Fruit fly (Drosophila melanogaster) whole organism, embryonic: Measurements from ENCODE around the gene CG9992.

ENCODE experiments used
- Ada2b ChIP-seq: fragments of 200-800 bp; sonication (Bioruptor generic); IDR thresholded peaks from 2 replicates; pipeline ENCODE4 v1.3.6; 2022; ENCODE audit warnings: missing biosample characterization, missing genetic modification characterization
- Atf-2 ChIP-seq: fragments of 200-800 bp; sonication (Bioruptor generic); optimal IDR thresholded peaks from 2 replicates; lab custom pipeline; 2016; ENCODE audit warnings: missing biosample characterization, missing genetic modification characterization
- Atf6 ChIP-seq: fragments of 200-800 bp; sonication (Bioruptor generic); IDR thresholded peaks from 2 replicates; pipeline ENCODE4 v1.3.6; 2022; ENCODE audit warnings: missing biosample characterization, missing genetic modification characterization
- B-H2 ChIP-seq: fragments of 200-800 bp; sonication (Bioruptor generic); optimal IDR thresholded peaks from 2 replicates; lab custom pipeline; 2018; ENCODE audit warnings: missing biosample characterization, mild to moderate bottlenecking, missing genetic modification characterization
- BtbVII ChIP-seq: fragments of 200-800 bp; sonication (Bioruptor generic); optimal IDR thresholded peaks from 3 replicates; lab custom pipeline; 2017; ENCODE audit warnings: missing biosample characterization, mild to moderate bottlenecking, missing genetic modification characterization
- CG10147 ChIP-seq: fragments of 200-800 bp; sonication (Bioruptor generic); optimal IDR thresholded peaks from 2 replicates; lab custom pipeline; 2019; ENCODE audit warnings: missing biosample characterization, mild to moderate bottlenecking, missing genetic modification characterization, moderate library complexity
- CG11695 ChIP-seq: fragments of 200-800 bp; sonication (Bioruptor generic); IDR thresholded peaks from 3 replicates; pipeline ENCODE4 v1.3.6; 2022; ENCODE audit warnings: missing biosample characterization, missing genetic modification characterization
- CG12219 ChIP-seq: fragments of 200-800 bp; sonication (Bioruptor generic); optimal IDR thresholded peaks from 3 replicates; lab custom pipeline; 2018; ENCODE audit warnings: missing biosample characterization, mild to moderate bottlenecking, missing genetic modification characterization
- CG12299 ChIP-seq: fragments of 200-800 bp; sonication (Bioruptor generic); optimal IDR thresholded peaks from 2 replicates; lab custom pipeline; 2018; ENCODE audit warnings: missing biosample characterization, mild to moderate bottlenecking, missing genetic modification characterization
- CG13424 ChIP-seq: fragments of 200-800 bp; sonication (Bioruptor generic); optimal IDR thresholded peaks from 2 replicates; lab custom pipeline; 2019; ENCODE audit warnings: missing biosample characterization, mild to moderate bottlenecking, missing genetic modification characterization, moderate library complexity
- CG15514 ChIP-seq: fragments of 200-800 bp; sonication (Bioruptor generic); optimal IDR thresholded peaks from 3 replicates; lab custom pipeline; 2017; ENCODE audit warnings: missing biosample characterization, missing genetic modification characterization, mild to moderate bottlenecking, moderate library complexity, missing genetic modification reagents
- CG17328 ChIP-seq: fragments of 200-800 bp; sonication (Bioruptor generic); IDR thresholded peaks from 2 replicates; pipeline ENCODE4 v1.3.6; 2022; ENCODE audit warnings: missing biosample characterization, missing genetic modification characterization
- CG31388 ChIP-seq: fragments of 200-800 bp; sonication (Bioruptor generic); optimal IDR thresholded peaks from 2 replicates; lab custom pipeline; 2016; ENCODE audit warnings: missing biosample characterization, missing genetic modification characterization
- CG3847 ChIP-seq: fragments of 200-800 bp; sonication (Bioruptor generic); IDR thresholded peaks from 2 replicates; pipeline ENCODE4 v1.3.6; 2022; ENCODE audit warnings: missing biosample characterization, missing genetic modification characterization
- CG4328 ChIP-seq: fragments of 200-800 bp; sonication (Bioruptor generic); optimal IDR thresholded peaks from 3 replicates; lab custom pipeline; 2017; ENCODE audit warnings: missing biosample characterization, missing genetic modification reagents, missing genetic modification characterization
- CG4730 ChIP-seq: fragments of 200-800 bp; sonication (Bioruptor generic); IDR thresholded peaks from 2 replicates; pipeline ENCODE4 v1.3.6; 2022; ENCODE audit warnings: missing biosample characterization, missing genetic modification characterization
- CG5180 ChIP-seq: fragments of 200-800 bp; sonication (Bioruptor generic); optimal IDR thresholded peaks from 3 replicates; lab custom pipeline; 2017; ENCODE audit warnings: missing biosample characterization, missing genetic modification characterization, mild to moderate bottlenecking, moderate library complexity, missing genetic modification reagents
- CG7271 ChIP-seq: fragments of 200-800 bp; sonication (Bioruptor generic); optimal IDR thresholded peaks from 2 replicates; lab custom pipeline; 2018; ENCODE audit warnings: missing biosample characterization, mild to moderate bottlenecking, missing genetic modification characterization, moderate library complexity
- CG8281 ChIP-seq: fragments of 200-800 bp; sonication (Bioruptor generic); optimal IDR thresholded peaks from 2 replicates; lab custom pipeline; 2018; ENCODE audit warnings: missing biosample characterization, mild to moderate bottlenecking, missing genetic modification characterization, moderate library complexity
- CHES-1-like ChIP-seq: fragments of 200-800 bp; sonication (Bioruptor generic); optimal IDR thresholded peaks from 2 replicates; lab custom pipeline; 2016; ENCODE audit warnings: missing biosample characterization, missing genetic modification characterization
- D19B ChIP-seq: fragments of 200-800 bp; sonication (Bioruptor generic); optimal IDR thresholded peaks from 2 replicates; lab custom pipeline; 2017; ENCODE audit warnings: missing biosample characterization, mild to moderate bottlenecking, missing genetic modification characterization
- Dref ChIP-seq: fragments of 200-800 bp; sonication (Bioruptor generic); IDR thresholded peaks from 2 replicates; pipeline ENCODE4 v1.3.6; 2022; ENCODE audit warnings: missing biosample characterization, missing genetic modification characterization
- Eip74EF ChIP-seq, 2 experiments: fragments of 200-800 bp in 1 of 2; fragments of >200 bp in 1 of 2; sonication (Bioruptor generic) in 1 of 2; optimal IDR thresholded peaks; 2 replicates each; lab custom pipeline; 2017 to 2019; ENCODE audit warnings: missing biosample characterization in 2 of 2, missing genetic modification characterization in 2 of 2, mild to moderate bottlenecking in 1 of 2, moderate library complexity in 1 of 2
- Lhr ChIP-seq: fragments of 200-800 bp; sonication (Bioruptor generic); optimal IDR thresholded peaks from 3 replicates; lab custom pipeline; 2017; ENCODE audit warnings: mild to moderate bottlenecking, missing biosample characterization, missing genetic modification reagents, missing genetic modification characterization
- NFAT ChIP-seq: fragments of 200-800 bp; sonication (Bioruptor generic); IDR thresholded peaks from 2 replicates; pipeline ENCODE4 v1.3.6; 2022; ENCODE audit warnings: missing biosample characterization, missing genetic modification characterization
- Ravus ChIP-seq: fragments of 200-800 bp; sonication (Bioruptor generic); IDR thresholded peaks from 2 replicates; pipeline ENCODE4 v1.3.6; 2022; ENCODE audit warnings: missing biosample characterization, missing genetic modification characterization
- Scr ChIP-seq: fragments of 200-800 bp; sonication (Bioruptor generic); IDR thresholded peaks from 2 replicates; pipeline ENCODE4 v1.3.6; 2022; ENCODE audit warnings: missing biosample characterization, missing genetic modification characterization; ENCODE audit not compliant: partially characterized antibody
- Sin3A ChIP-seq: fragments of >200 bp; optimal IDR thresholded peaks from 2 replicates; lab custom pipeline; 2018
- Sox100B ChIP-seq: fragments of 200-800 bp; sonication (Bioruptor generic); optimal IDR thresholded peaks from 3 replicates; lab custom pipeline; 2018; ENCODE audit warnings: missing biosample characterization, mild to moderate bottlenecking, missing genetic modification characterization
- Stat92E ChIP-seq, 3 experiments: fragments of >200 bp in 2 of 3; fragments of 200-800 bp in 1 of 3; sonication (Bioruptor generic) in 1 of 3; optimal IDR thresholded peaks; 2 replicates each; lab custom pipeline; 2017 to 2019; ENCODE audit warnings: missing biosample characterization in 3 of 3, missing genetic modification characterization in 3 of 3, mild to moderate bottlenecking in 1 of 3, moderate library complexity in 1 of 3
- YL-1 ChIP-seq: fragments of 200-800 bp; sonication (Bioruptor generic); optimal IDR thresholded peaks from 3 replicates; lab custom pipeline; 2017; ENCODE audit warnings: missing biosample characterization, mild to moderate bottlenecking, missing genetic modification characterization
- amos ChIP-seq: fragments of 200-800 bp; sonication (Bioruptor generic); IDR thresholded peaks from 2 replicates; pipeline ENCODE4 v1.3.6; 2022; ENCODE audit warnings: missing biosample characterization, missing genetic modification characterization; ENCODE audit not compliant: partially characterized antibody
- bab2 ChIP-seq: fragments of 200-800 bp; sonication (Bioruptor generic); optimal IDR thresholded peaks from 2 replicates; lab custom pipeline; 2016; ENCODE audit warnings: missing biosample characterization, missing genetic modification characterization
- bbx ChIP-seq: fragments of 200-800 bp; sonication (Bioruptor generic); IDR thresholded peaks from 2 replicates; pipeline ENCODE4 v1.3.6; 2022; ENCODE audit warnings: missing biosample characterization, missing genetic modification characterization; ENCODE audit not compliant: partially characterized antibody
- chn ChIP-seq: fragments of 200-800 bp; sonication (Bioruptor generic); optimal IDR thresholded peaks from 2 replicates; lab custom pipeline; 2016; ENCODE audit warnings: missing biosample characterization, missing genetic modification characterization
- danr ChIP-seq: fragments of 200-800 bp; sonication (Bioruptor generic); IDR thresholded peaks from 2 replicates; pipeline ENCODE4 v1.3.6; 2022; ENCODE audit warnings: missing biosample characterization, missing genetic modification characterization
- dmrt11E ChIP-seq: fragments of 200-800 bp; sonication (Bioruptor generic); optimal IDR thresholded peaks from 3 replicates; lab custom pipeline; 2018; ENCODE audit warnings: missing biosample characterization, mild to moderate bottlenecking, missing genetic modification characterization, moderate library complexity
- eyg ChIP-seq: fragments of 200-800 bp; sonication (Bioruptor generic); optimal IDR thresholded peaks from 3 replicates; lab custom pipeline; 2016; ENCODE audit warnings: missing biosample characterization, missing genetic modification characterization
- fd3F ChIP-seq: fragments of 200-800 bp; sonication (Bioruptor generic); optimal IDR thresholded peaks from 2 replicates; lab custom pipeline; 2018; ENCODE audit warnings: missing biosample characterization, mild to moderate bottlenecking, missing genetic modification characterization, moderate library complexity
- hbn ChIP-seq: fragments of 200-800 bp; sonication (Bioruptor generic); IDR thresholded peaks from 2 replicates; pipeline ENCODE4 v1.3.6; 2022; ENCODE audit warnings: missing biosample characterization, missing genetic modification characterization; ENCODE audit not compliant: partially characterized antibody
- pzg ChIP-seq: fragments of 200-800 bp; sonication (Bioruptor generic); optimal IDR thresholded peaks from 3 replicates; lab custom pipeline; 2018; ENCODE audit warnings: missing biosample characterization, mild to moderate bottlenecking, missing genetic modification characterization, moderate library complexity
- row ChIP-seq: fragments of 200-800 bp; sonication (Bioruptor generic); IDR thresholded peaks from 3 replicates; pipeline ENCODE4 v1.3.6; 2022; ENCODE audit warnings: missing biosample characterization, missing genetic modification characterization
- sc ChIP-seq, 3 experiments: fragments of >200 bp in 2 of 3; fragments of 200-800 bp in 1 of 3; sonication (Bioruptor generic) in 1 of 3; optimal IDR thresholded peaks; 2 replicates in 2 of 3; 3 replicates in 1 of 3; lab custom pipeline; 2017; ENCODE audit warnings: mild to moderate bottlenecking in 1 of 3, missing biosample characterization in 1 of 3, missing genetic modification characterization in 1 of 3, missing genetic modification reagents in 1 of 3
- sens ChIP-seq: fragments of 200-800 bp; sonication (Bioruptor generic); peaks from one replicate; lab custom pipeline; 2016; ENCODE audit warnings: missing biosample characterization, missing genetic modification characterization
- slp2 ChIP-seq: fragments of 200-800 bp; sonication (Bioruptor generic); optimal IDR thresholded peaks from 2 replicates; lab custom pipeline; 2016; ENCODE audit warnings: missing biosample characterization, missing genetic modification characterization
- sqz ChIP-seq: fragments of 200-800 bp; sonication (Bioruptor generic); optimal IDR thresholded peaks from 3 replicates; lab custom pipeline; 2018; ENCODE audit warnings: missing biosample characterization, mild to moderate bottlenecking, missing genetic modification characterization
- unpg ChIP-seq: fragments of 200-800 bp; sonication (Bioruptor generic); optimal IDR thresholded peaks from 3 replicates; lab custom pipeline; 2018; ENCODE audit warnings: missing biosample characterization, mild to moderate bottlenecking, missing genetic modification characterization, moderate library complexity
- zfh2 ChIP-seq: fragments of 200-800 bp; sonication (Bioruptor generic); optimal IDR thresholded peaks from 2 replicates; lab custom pipeline; 2016; ENCODE audit warnings: missing biosample characterization, missing genetic modification characterization

CG9992 gene

DNA sequence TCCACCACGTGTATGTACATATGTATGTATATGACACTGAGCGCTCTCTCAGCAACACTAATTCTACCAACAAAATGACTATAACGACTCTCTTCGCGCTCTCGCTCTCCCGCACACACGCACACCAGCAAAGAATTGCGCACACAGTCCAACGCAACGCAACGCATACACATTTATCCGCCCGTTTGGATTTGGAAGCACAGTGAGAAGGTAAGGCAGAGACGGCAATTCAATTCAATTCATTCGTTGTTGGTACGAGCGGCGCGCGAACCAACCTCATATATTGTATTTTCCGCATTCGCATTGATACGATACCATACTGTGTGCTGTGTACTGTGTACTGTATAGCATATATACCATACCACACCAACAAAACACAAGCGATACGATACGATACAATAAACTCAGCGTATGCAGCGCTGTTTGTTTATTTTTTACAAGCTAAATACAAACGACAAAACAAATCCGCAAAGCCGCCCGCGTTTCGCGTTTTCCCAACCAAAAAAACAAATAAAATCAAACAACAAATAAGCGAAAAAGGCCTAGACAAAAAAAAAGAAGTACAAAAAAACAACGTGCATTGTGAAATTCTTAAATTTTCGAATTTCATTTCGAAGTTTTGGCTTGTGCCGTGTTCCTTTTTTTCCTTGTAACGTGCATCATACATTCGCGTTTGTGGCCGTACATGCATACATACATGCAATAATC is 51.1 kb downstream of the CG9992 start, which contains the start of the genes CG9921 and Dsp1 (continued):
- TF ChIP-seq zfh2 (GFP tag; lab: Kevin White, UChicago) (no peak), Ada2b (no peak), pzg (no peak), YL-1 (GFP tag; lab: Kevin White, UChicago) (no peak), CG4328 (GFP tag; lab: Kevin White, UChicago) (no peak), CG15514 (peak; percentile 72), hbn (GFP tag; lab: Robert Waterston, UW) (0 out of 2 replicates have a peak, but pooled peaks have one; percentile 43), Stat92E (GFP tag; optimal IDR thresholded peaks at IDR 0.05; lab: Kevin White, UChicago) (no peak), CG12219 (GFP tag; lab: Kevin White, UChicago) (no peak), dmrt11E (tag; lab: Kevin White, UChicago) (no peak), Dref (no peak), Atf-2 (GFP tag; lab: Kevin White, UChicago) (no peak), danr (no peak), CG3847 (GFP tag; lab: Robert Waterston, UW) (0 out of 2 replicates have a peak, but pooled peaks have one; percentile 6), fd3F (GFP tag; lab: Kevin White, UChicago) (no peak), Sin3A (lab: Kevin White, UChicago) (no peak), CG10147 (GFP tag; lab: Kevin White, UChicago) (no peak), CG8281 (tag; lab: Kevin White, UChicago) (no peak), sc (optimal IDR thresholded peaks at IDR 0.05; lab: Kevin White, UChicago) (no peak), sc (GFP tag; optimal IDR thresholded peaks at IDR 0.05; lab: Kevin White, UChicago) (no peak), B-H2 (GFP tag; lab: Kevin White, UChicago) (peak; percentile 13), Atf6 (GFP tag; lab: Robert Waterston, UW) (peak; percentile 44), CG13424 (tag; lab: Kevin White, UChicago) (no peak), Lhr (GFP tag; lab: Kevin White, UChicago) (no peak), Sox100B (no peak), BtbVII (GFP tag; lab: Kevin White, UChicago) (no peak), bab2 (GFP tag; lab: Kevin White, UChicago) (no peak), row (GFP tag; lab: Robert Waterston, UW) (no peak), Scr (GFP tag; lab: Robert Waterston, UW) (peak; percentile 33; the same call in 1 of the 2 replicates), Eip74EF (GFP tag; optimal IDR thresholded peaks at IDR 0.05; lab: Kevin White, UChicago) (no peak), slp2 (GFP tag; lab: Kevin White, UChicago) (no peak), CHES-1-like (GFP tag; lab: Kevin White, UChicago) (no peak), bbx (GFP tag; lab: Robert Waterston, UW) (peak; percentile 56; the same call in 1 of the 2 replicates), CG4730 (GFP tag; lab: Robert Waterston, UW) (no peak), CG7271 (tag; lab: Kevin White, UChicago) (no peak), sens (peak; percentile 72), CG12299 (no peak), Ravus (GFP tag; lab: Robert Waterston, UW) (no peak), chn (GFP tag; lab: Kevin White, UChicago) (no peak), sqz (GFP tag; lab: Kevin White, UChicago) (no peak), eyg (GFP tag; lab: Kevin White, UChicago) (no peak), unpg (GFP tag; lab: Kevin White, UChicago) (no peak), CG17328 (no peak), CG31388 (GFP tag; lab: Kevin White, UChicago) (no peak), NFAT (GFP tag; lab: Robert Waterston, UW) (0 out of 2 replicates have a peak, but pooled peaks have one; percentile 23), CG11695 (GFP tag; lab: Robert Waterston, UW) (no peak), CG5180 (GFP tag; lab: Kevin White, UChicago) (no peak), D19B (GFP tag; lab: Kevin White, UChicago) (no peak), amos (GFP tag; lab: Robert Waterston, UW) (peak; percentile 17; the same call in 1 of the 2 replicates)
